Fruit fly (Drosophila melanogaster) whole organism, prepupa: ENCODE data around the gene CG13605.

Source experiments
- CG10631 ChIP-seq: fragments of 200-800 bp; sonication (Bioruptor generic); optimal IDR thresholded peaks from 2 replicates; lab custom pipeline; 2016; ENCODE audit warnings: missing biosample characterization, missing genetic modification characterization
- CG15336 ChIP-seq: fragments of 200-800 bp; sonication (Bioruptor generic); IDR thresholded peaks from 2 replicates; pipeline ENCODE4 v1.3.6; 2022; ENCODE audit warnings: missing biosample characterization, missing genetic modification characterization
- CG1621 ChIP-seq: fragments of 200-800 bp; sonication (Bioruptor generic); optimal IDR thresholded peaks from 3 replicates; lab custom pipeline; 2018; ENCODE audit warnings: missing biosample characterization, mild to moderate bottlenecking, missing genetic modification characterization
- CG16779 ChIP-seq: fragments of 200-800 bp; sonication (Bioruptor generic); optimal IDR thresholded peaks from 3 replicates; lab custom pipeline; 2017; ENCODE audit warnings: missing biosample characterization, mild to moderate bottlenecking, missing genetic modification characterization
- CG3032 ChIP-seq: fragments of 200-800 bp; optimal IDR thresholded peaks from 2 replicates; lab custom pipeline; 2019; ENCODE audit warnings: missing biosample characterization, mild to moderate bottlenecking, missing genetic modification characterization, moderate library complexity
- CG31627 ChIP-seq: fragments of 200-800 bp; sonication (Bioruptor generic); optimal IDR thresholded peaks from 3 replicates; lab custom pipeline; 2016; ENCODE audit warnings: missing biosample characterization, missing genetic modification characterization
- CG3919 ChIP-seq: fragments of 200-800 bp; sonication (Bioruptor generic); optimal IDR thresholded peaks from 3 replicates; lab custom pipeline; 2016; ENCODE audit warnings: missing biosample characterization, missing genetic modification characterization
- CG6808 ChIP-seq: fragments of 200-800 bp; sonication (Bioruptor generic); optimal IDR thresholded peaks from 3 replicates; lab custom pipeline; 2017; ENCODE audit warnings: missing biosample characterization, missing genetic modification characterization, mild to moderate bottlenecking, moderate library complexity, missing genetic modification reagents
- CG6854 ChIP-seq: fragments of 200-800 bp; sonication (Bioruptor generic); optimal IDR thresholded peaks from 2 replicates; lab custom pipeline; 2017; ENCODE audit warnings: missing biosample characterization, mild to moderate bottlenecking, missing genetic modification characterization
- CG7368 ChIP-seq: fragments of 200-800 bp; sonication (Bioruptor generic); optimal IDR thresholded peaks from 3 replicates; lab custom pipeline; 2016; ENCODE audit warnings: missing biosample characterization, missing genetic modification characterization
- CG9139 ChIP-seq: fragments of 200-800 bp; sonication (Bioruptor generic); optimal IDR thresholded peaks from 3 replicates; lab custom pipeline; 2017; ENCODE audit warnings: missing biosample characterization, mild to moderate bottlenecking, missing genetic modification characterization
- Eip75B ChIP-seq: fragments of 200-800 bp; sonication (Bioruptor generic); optimal IDR thresholded peaks from 3 replicates; lab custom pipeline; 2016; ENCODE audit warnings: missing biosample characterization, missing genetic modification characterization
- Eip78C ChIP-seq: fragments of 200-800 bp; sonication (Bioruptor generic); peaks from one replicate; lab custom pipeline; 2016; ENCODE audit warnings: missing biosample characterization, missing genetic modification characterization
- Eip93F ChIP-seq: fragments of 200-800 bp; sonication (Bioruptor generic); optimal IDR thresholded peaks from 2 replicates; lab custom pipeline; 2016; ENCODE audit warnings: missing biosample characterization, mild to moderate bottlenecking, missing genetic modification characterization
- Ets21C ChIP-seq: fragments of 200-800 bp; sonication (Bioruptor generic); optimal IDR thresholded peaks from 3 replicates; lab custom pipeline; 2016; ENCODE audit warnings: missing biosample characterization, missing genetic modification characterization
- Ets96B ChIP-seq: fragments of 200-800 bp; optimal IDR thresholded peaks from 2 replicates; lab custom pipeline; 2019; ENCODE audit warnings: missing biosample characterization, mild to moderate bottlenecking, missing genetic modification characterization, moderate library complexity
- Hr38 ChIP-seq: sonication (Bioruptor generic); optimal IDR thresholded peaks from 2 replicates; lab custom pipeline; 2016; ENCODE audit warnings: missing biosample characterization, missing genetic modification characterization
- Hr39 ChIP-seq: fragments of 200-800 bp; sonication (Bioruptor generic); optimal IDR thresholded peaks from 2 replicates; lab custom pipeline; 2016; ENCODE audit warnings: missing biosample characterization, missing genetic modification characterization
- Lpt ChIP-seq: fragments of 200-800 bp; sonication (Bioruptor generic); optimal IDR thresholded peaks from 3 replicates; lab custom pipeline; 2016; ENCODE audit warnings: missing biosample characterization, missing genetic modification characterization
- Met ChIP-seq: fragments of 200-800 bp; sonication (Bioruptor generic); optimal IDR thresholded peaks from 3 replicates; lab custom pipeline; 2016; ENCODE audit warnings: missing biosample characterization, missing genetic modification characterization
- Smox ChIP-seq: fragments of 200-800 bp; sonication (Bioruptor generic); optimal IDR thresholded peaks from 3 replicates; lab custom pipeline; 2016; ENCODE audit warnings: missing biosample characterization, missing genetic modification characterization
- Sox14 ChIP-seq: fragments of 200-800 bp; sonication (Bioruptor generic); optimal IDR thresholded peaks from 3 replicates; lab custom pipeline; 2016; ENCODE audit warnings: missing biosample characterization, missing genetic modification characterization
- achi ChIP-seq: fragments of 200-800 bp; sonication (Bioruptor generic); optimal IDR thresholded peaks from 3 replicates; lab custom pipeline; 2016; ENCODE audit warnings: missing biosample characterization, missing genetic modification characterization
- dsx ChIP-seq: fragments of 200-800 bp; optimal IDR thresholded peaks from 3 replicates; lab custom pipeline; 2019; ENCODE audit warnings: missing biosample characterization, mild to moderate bottlenecking, missing genetic modification characterization, moderate library complexity; ENCODE audit not compliant: poor library complexity, severe bottlenecking
- eg ChIP-seq: fragments of 200-800 bp; sonication (Bioruptor generic); IDR thresholded peaks from 3 replicates; pipeline ENCODE4 v1.3.6; 2022; ENCODE audit warnings: missing biosample characterization, missing genetic modification characterization
- esn ChIP-seq: fragments of 200-800 bp; sonication (Bioruptor generic); optimal IDR thresholded peaks from 2 replicates; lab custom pipeline; 2016; ENCODE audit warnings: missing biosample characterization, mild to moderate bottlenecking, missing genetic modification characterization, moderate library complexity
- fd59A ChIP-seq: fragments of 200-800 bp; sonication (Bioruptor generic); optimal IDR thresholded peaks from 2 replicates; lab custom pipeline; 2017; ENCODE audit warnings: missing biosample characterization, mild to moderate bottlenecking, missing genetic modification characterization, missing genetic modification reagents
- fd85E ChIP-seq: fragments of 200-800 bp; sonication (Bioruptor generic); optimal IDR thresholded peaks from 3 replicates; lab custom pipeline; 2016; ENCODE audit warnings: missing biosample characterization, missing genetic modification characterization
- fkh ChIP-seq: fragments of 200-800 bp; sonication (Bioruptor generic); optimal IDR thresholded peaks from 3 replicates; lab custom pipeline; 2017; ENCODE audit warnings: missing biosample characterization, mild to moderate bottlenecking, missing genetic modification characterization, moderate library complexity
- lz ChIP-seq: fragments of 200-800 bp; sonication (Bioruptor generic); optimal IDR thresholded peaks from 3 replicates; lab custom pipeline; 2016; ENCODE audit warnings: missing biosample characterization, missing genetic modification characterization
- net ChIP-seq: fragments of 200-800 bp; sonication (Bioruptor generic); optimal IDR thresholded peaks from 3 replicates; lab custom pipeline; 2016; ENCODE audit warnings: missing biosample characterization, missing genetic modification characterization
- salr ChIP-seq, 2 experiments: fragments of 200-800 bp; sonication (Bioruptor generic); optimal IDR thresholded peaks; 3 replicates each; lab custom pipeline; 2016 to 2018; ENCODE audit warnings: missing biosample characterization in 2 of 2, missing genetic modification characterization in 2 of 2, mild to moderate bottlenecking in 1 of 2
- spab ChIP-seq: fragments of 200-800 bp; sonication (Bioruptor generic); optimal IDR thresholded peaks from 2 replicates; lab custom pipeline; 2017; ENCODE audit warnings: missing biosample characterization, mild to moderate bottlenecking, missing genetic modification characterization, missing genetic modification reagents
- ss ChIP-seq, 2 experiments: fragments of 200-800 bp; sonication (Bioruptor generic); optimal IDR thresholded peaks; 2 replicates in 1 of 2; 3 replicates in 1 of 2; lab custom pipeline; 2017 to 2018; ENCODE audit warnings: mild to moderate bottlenecking in 2 of 2, missing biosample characterization in 2 of 2, missing genetic modification characterization in 2 of 2, moderate library complexity in 1 of 2
- svp ChIP-seq: fragments of 200-800 bp; sonication (Bioruptor generic); peaks from one replicate; lab custom pipeline; 2016; ENCODE audit warnings: missing biosample characterization, missing genetic modification characterization

CG13605 gene

dm6 chr3R:24073703-24074102 is 38.5 kb downstream of the CG13605 start (continued):
- TF ChIP-seq fd59A (GFP tag; lab: Kevin White, UChicago) = no peak
- TF ChIP-seq Ets21C = no peak
- no peak for TF ChIP-seq Eip93F
- no peak for TF ChIP-seq Lpt (GFP tag; lab: Kevin White, UChicago)
- TF ChIP-seq CG1621 = no peak
- TF ChIP-seq ss (GFP tag; optimal IDR thresholded peaks at IDR 0.05; lab: Kevin White, UChicago) = no peak
- TF ChIP-seq CG10631 = peak; percentile 37
- no peak for TF ChIP-seq net (GFP tag; lab: Kevin White, UChicago)
- peak; percentile 55 for TF ChIP-seq Eip78C (GFP tag; lab: Kevin White, UChicago)
- TF ChIP-seq spab (GFP tag; lab: Kevin White, UChicago) = peak; percentile 16
- no peak for TF ChIP-seq Met (GFP tag; lab: Kevin White, UChicago)
- no peak for TF ChIP-seq svp

- no peak for TF ChIP-seq Met (GFP tag; lab: Kevin White, UChicago)
- no peak for TF ChIP-seq Sox14 (GFP tag; lab: Kevin White, UChicago)
- TF ChIP-seq Hr39 (GFP tag; lab: Kevin White, UChicago) = no peak
- TF ChIP-seq salr (GFP tag; optimal IDR thresholded peaks at IDR 0.05; lab: Kevin White, UChicago) = no peak
- no peak for TF ChIP-seq Eip93F
- no peak for TF ChIP-seq CG15336 (GFP tag; lab: Robert Waterston, UW)
- no peak for TF ChIP-seq CG3032
- TF ChIP-seq fkh (GFP tag; lab: Kevin White, UChicago) = no peak
- no peak for TF ChIP-seq eg (GFP tag; lab: Robert Waterston, UW)
- no peak for TF ChIP-seq Ets21C
- no peak for TF ChIP-seq CG6808 (GFP tag; lab: Kevin White, UChicago)
These were observed 42.2 kb downstream of the CG13605 start for dm6 chr3R:24069965-24070364.

dm6 chr3R:24068830-24069229 is 43.4 kb downstream of the CG13605 start:
- TF ChIP-seq svp (no peak), Ets96B (no peak)

- TF ChIP-seq Hr38 = no peak
- TF ChIP-seq CG7368 = no peak
- TF ChIP-seq Eip75B (GFP tag; lab: Kevin White, UChicago) = no peak
- no peak for TF ChIP-seq dsx (GFP tag; lab: Kevin White, UChicago)
- TF ChIP-seq achi (GFP tag; lab: Kevin White, UChicago) = no peak
- no peak for TF ChIP-seq esn (GFP tag; lab: Kevin White, UChicago)
- no peak for TF ChIP-seq lz (GFP tag; lab: Kevin White, UChicago)
- no peak for TF ChIP-seq net (GFP tag; lab: Kevin White, UChicago)
- no peak for TF ChIP-seq CG3919 (GFP tag; lab: Kevin White, UChicago)
- TF ChIP-seq Smox (GFP tag; lab: Kevin White, UChicago) = no peak
- no peak for TF ChIP-seq CG6854 (GFP tag; lab: Kevin White, UChicago)
- no peak for TF ChIP-seq Hr39 (GFP tag; lab: Kevin White, UChicago)
- no peak for TF ChIP-seq CG16779 (tag; lab: Kevin White, UChicago)
- TF ChIP-seq spab (GFP tag; lab: Kevin White, UChicago) = no peak
- TF ChIP-seq fd85E (GFP tag; lab: Kevin White, UChicago) = no peak
- no peak for TF ChIP-seq CG9139 (GFP tag; lab: Kevin White, UChicago)
- TF ChIP-seq CG31627 (GFP tag; lab: Kevin White, UChicago) = no peak
These were observed 46.5 kb downstream of the CG13605 start for dm6 chr3R:24065718-24066117.
